Fruit fly (Drosophila melanogaster) whole organism, prepupa: ENCODE measurements around the gene CG2983.

Experiments used
- CG10631 ChIP-seq: fragments of 200-800 bp; sonication (Bioruptor generic); optimal IDR thresholded peaks from 2 replicates; lab custom pipeline; 2016; ENCODE audit warnings: missing biosample characterization, missing genetic modification characterization
- CG11294 ChIP-seq: fragments of 200-800 bp; sonication (Bioruptor generic); IDR thresholded peaks from 2 replicates; pipeline ENCODE4 v1.3.6; 2022; ENCODE audit warnings: missing biosample characterization, missing genetic modification characterization
- CG1621 ChIP-seq: fragments of 200-800 bp; sonication (Bioruptor generic); optimal IDR thresholded peaks from 3 replicates; lab custom pipeline; 2018; ENCODE audit warnings: missing biosample characterization, mild to moderate bottlenecking, missing genetic modification characterization
- CG4318 ChIP-seq: fragments of 200-800 bp; sonication (Bioruptor generic); optimal IDR thresholded peaks from 3 replicates; lab custom pipeline; 2017; ENCODE audit warnings: missing biosample characterization, mild to moderate bottlenecking, missing genetic modification characterization
- CG7368 ChIP-seq: fragments of 200-800 bp; sonication (Bioruptor generic); optimal IDR thresholded peaks from 3 replicates; lab custom pipeline; 2016; ENCODE audit warnings: missing biosample characterization, missing genetic modification characterization
- CG9139 ChIP-seq: fragments of 200-800 bp; sonication (Bioruptor generic); optimal IDR thresholded peaks from 3 replicates; lab custom pipeline; 2017; ENCODE audit warnings: missing biosample characterization, mild to moderate bottlenecking, missing genetic modification characterization
- Ets96B ChIP-seq: fragments of 200-800 bp; optimal IDR thresholded peaks from 2 replicates; lab custom pipeline; 2019; ENCODE audit warnings: missing biosample characterization, mild to moderate bottlenecking, missing genetic modification characterization, moderate library complexity
- Hr38 ChIP-seq: sonication (Bioruptor generic); optimal IDR thresholded peaks from 2 replicates; lab custom pipeline; 2016; ENCODE audit warnings: missing biosample characterization, missing genetic modification characterization
- Hr39 ChIP-seq: fragments of 200-800 bp; sonication (Bioruptor generic); optimal IDR thresholded peaks from 2 replicates; lab custom pipeline; 2016; ENCODE audit warnings: missing biosample characterization, missing genetic modification characterization
- Lpt ChIP-seq: fragments of 200-800 bp; sonication (Bioruptor generic); optimal IDR thresholded peaks from 3 replicates; lab custom pipeline; 2016; ENCODE audit warnings: missing biosample characterization, missing genetic modification characterization
- OdsH ChIP-seq: fragments of 200-800 bp; sonication (Bioruptor generic); optimal IDR thresholded peaks from 3 replicates; lab custom pipeline; 2016; ENCODE audit warnings: missing biosample characterization, missing genetic modification characterization
- eg ChIP-seq: fragments of 200-800 bp; sonication (Bioruptor generic); IDR thresholded peaks from 3 replicates; pipeline ENCODE4 v1.3.6; 2022; ENCODE audit warnings: missing biosample characterization, missing genetic modification characterization
- fd85E ChIP-seq: fragments of 200-800 bp; sonication (Bioruptor generic); optimal IDR thresholded peaks from 3 replicates; lab custom pipeline; 2016; ENCODE audit warnings: missing biosample characterization, missing genetic modification characterization

DNA sequence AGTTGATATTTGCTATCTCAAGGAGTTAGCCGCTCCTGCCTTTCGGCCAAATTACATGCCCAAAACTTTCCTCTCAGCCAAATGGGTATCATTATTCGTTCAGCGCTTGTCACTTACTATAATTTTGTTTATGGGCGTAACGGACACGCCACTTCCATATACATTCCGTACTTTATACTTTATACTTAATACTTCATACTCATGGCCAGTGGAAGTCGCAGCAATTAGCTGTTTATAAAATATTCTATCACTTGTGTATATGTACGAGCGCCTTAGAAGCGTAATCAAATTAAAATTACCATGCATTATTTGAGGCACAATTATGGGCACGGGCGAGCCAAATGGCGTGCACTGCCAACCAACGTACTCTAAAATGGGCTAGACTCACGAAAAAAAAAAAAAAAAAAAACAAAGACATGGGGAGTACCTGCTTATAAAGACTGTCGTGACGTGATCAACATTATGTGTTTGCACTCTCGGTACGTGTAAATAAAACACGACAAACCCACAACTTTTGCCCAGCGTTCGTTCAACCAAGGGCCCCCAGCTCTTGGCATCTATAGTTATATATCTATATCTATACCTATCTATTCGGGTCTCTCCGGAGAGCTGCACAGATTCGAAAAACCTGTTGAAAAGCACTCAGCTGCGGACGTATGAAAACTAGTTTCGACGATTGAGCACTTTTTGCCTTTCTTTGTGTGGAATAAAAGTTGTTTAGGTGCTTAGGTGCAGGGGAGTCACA, 13.9 kb downstream of the CG2983 start:
- TF ChIP-seq Hr39 (GFP tag; lab: Kevin White, UChicago) (no peak), CG9139 (GFP tag; lab: Kevin White, UChicago) (no peak), CG4318 (no peak), fd85E (no peak), Lpt (GFP tag; lab: Kevin White, UChicago) (no peak), OdsH (GFP tag; lab: Kevin White, UChicago) (no peak), CG7368 (GFP tag; lab: Kevin White, UChicago) (no peak), CG11294 (GFP tag; lab: Robert Waterston, UW) (no peak), CG1621 (tag; lab: Kevin White, UChicago) (peak; percentile 4), eg (GFP tag; lab: Robert Waterston, UW) (no peak; the same call in 1 of the 3 replicates), Ets96B (tag; lab: Kevin White, UChicago) (no peak), CG10631 (GFP tag; lab: Kevin White, UChicago) (no peak), Hr38 (GFP tag; lab: Kevin White, UChicago) (no peak)
